Fruit fly (Drosophila melanogaster): ENCODE measurements around the gene Apc.

Apc gene

dm6 chr3R:28790222-28790621, 54.3 kb downstream of the Apc start, which contains the start of gene intr:
intr (plus strand) TSS chr3R:28790522.
- no peak for TF ChIP-seq Blimp-1 (GFP tag; optimal IDR thresholded peaks at IDR 0.05)
- TF ChIP-seq CG6276 (GFP tag; optimal IDR thresholded peaks at IDR 0.05): no peak
- TF ChIP-seq CG34406 (GFP tag; optimal IDR thresholded peaks at IDR 0.05): no peak
- TF ChIP-seq CG7368 (GFP tag; optimal IDR thresholded peaks at IDR 0.05): no peak
- TF ChIP-seq CG4318 (GFP tag; optimal IDR thresholded peaks at IDR 0.05): no peak
- no peak for TF ChIP-seq eg (GFP tag; IDR thresholded peaks at IDR 0.05)
- no peak for TF ChIP-seq fkh (GFP tag; optimal IDR thresholded peaks at IDR 0.05)
- TF ChIP-seq CG31627 (GFP tag; optimal IDR thresholded peaks at IDR 0.05): no peak
- TF ChIP-seq CG32006 (GFP tag; optimal IDR thresholded peaks at IDR 0.05): no peak

dm6 chr3R:28789317-28789716, 55.2 kb downstream of the Apc start, which contains the start of gene CG34295:
CG34295 (plus strand) TSS chr3R:28789617.
- TF ChIP-seq salr (GFP tag; optimal IDR thresholded peaks at IDR 0.05): no peak
- no peak for TF ChIP-seq Blimp-1 (GFP tag; optimal IDR thresholded peaks at IDR 0.05)
- TF ChIP-seq Met (GFP tag; optimal IDR thresholded peaks at IDR 0.05): no peak
- no peak for TF ChIP-seq esn (GFP tag; optimal IDR thresholded peaks at IDR 0.05)
- TF ChIP-seq CG3032 (tag; optimal IDR thresholded peaks at IDR 0.05): no peak
- TF ChIP-seq Sox14 (GFP tag; optimal IDR thresholded peaks at IDR 0.05): no peak
